Worm (Caenorhabditis elegans) whole organism, late embryonic: ENCODE measurements around the gene cash-1.

ENCODE experiments used
- C08G9.2 ChIP-seq: sonication (generic microtip); optimal IDR thresholded peaks from 2 replicates; lab custom pipeline; 2016; ENCODE audit warnings: mild to moderate bottlenecking, missing genetic modification characterization, moderate library complexity, missing compliant biosample characterization
- K09A11.1 ChIP-seq: sonication (generic microtip); optimal IDR thresholded peaks from 2 replicates; lab custom pipeline; 2017; ENCODE audit warnings: antibody characterized with exemption, mild to moderate bottlenecking, missing genetic modification characterization, missing compliant biosample characterization; ENCODE audit not compliant: insufficient read depth
- Y22D7AL.16 ChIP-seq: sonication (generic microtip); optimal IDR thresholded peaks from 2 replicates; lab custom pipeline; 2016; ENCODE audit warnings: missing genetic modification characterization, missing compliant biosample characterization
- ahr-1 ChIP-seq: sonication (generic microtip); optimal IDR thresholded peaks from 2 replicates; lab custom pipeline; 2016; ENCODE audit warnings: missing genetic modification characterization, missing compliant biosample characterization
- ama-1 ChIP-seq: fragments of 150-350 bp; optimal IDR thresholded peaks from 2 replicates; lab custom pipeline; 2014
- ceh-14 ChIP-seq: sonication (generic microtip); optimal IDR thresholded peaks from 2 replicates; lab custom pipeline; 2016; ENCODE audit warnings: missing genotype, missing genetic modification characterization, missing compliant biosample characterization
- ceh-18 ChIP-seq: sonication (generic microtip); optimal IDR thresholded peaks from 2 replicates; lab custom pipeline; 2016; ENCODE audit warnings: missing genetic modification characterization, missing compliant biosample characterization
- ceh-2 ChIP-seq: sonication (generic microtip); optimal IDR thresholded peaks from 2 replicates; lab custom pipeline; 2016; ENCODE audit warnings: missing genotype, missing genetic modification characterization, missing compliant biosample characterization
- ceh-22 ChIP-seq: sonication (generic microtip); optimal IDR thresholded peaks from 2 replicates; lab custom pipeline; 2017; ENCODE audit warnings: missing biosample characterization, missing genetic modification characterization
- ceh-24 ChIP-seq: sonication (generic microtip); optimal IDR thresholded peaks from 2 replicates; lab custom pipeline; 2016; ENCODE audit warnings: mild to moderate bottlenecking, missing genetic modification characterization, missing compliant biosample characterization
- ceh-31 ChIP-seq: sonication (generic microtip); optimal IDR thresholded peaks from 2 replicates; lab custom pipeline; 2016; ENCODE audit warnings: missing genetic modification characterization, missing compliant biosample characterization
- ceh-45 ChIP-seq: fragments of 200-800 bp; sonication (Bioruptor generic); IDR thresholded peaks from 2 replicates; pipeline ENCODE4 v1.3.6; 2022; ENCODE audit warnings: missing genetic modification reagents, missing genetic modification characterization, missing compliant biosample characterization
- ceh-9 ChIP-seq: sonication (generic microtip); optimal IDR thresholded peaks from 2 replicates; lab custom pipeline; 2016; ENCODE audit warnings: mild to moderate bottlenecking, missing genetic modification characterization, inconsistent platforms, missing compliant biosample characterization
- dmd-4 ChIP-seq: sonication (generic microtip); optimal IDR thresholded peaks from 2 replicates; lab custom pipeline; 2016; ENCODE audit warnings: borderline replicate concordance, missing genetic modification characterization, missing compliant biosample characterization
- elt-2 ChIP-seq: sonication (generic microtip); optimal IDR thresholded peaks from 2 replicates; lab custom pipeline; 2016; ENCODE audit warnings: missing genetic modification reagents, missing genetic modification characterization, missing compliant biosample characterization
- ets-4 ChIP-seq: sonication (generic microtip); optimal IDR thresholded peaks from 2 replicates; lab custom pipeline; 2016; ENCODE audit warnings: missing genetic modification characterization, missing compliant biosample characterization
- fax-1 ChIP-seq: sonication (generic microtip); optimal IDR thresholded peaks from 2 replicates; lab custom pipeline; 2016; ENCODE audit warnings: missing genotype, missing genetic modification characterization, missing compliant biosample characterization
- fkh-10 ChIP-seq: fragments of 150-350 bp; optimal IDR thresholded peaks from 2 replicates; lab custom pipeline; 2014; ENCODE audit warnings: missing biosample characterization, missing genetic modification reagents, missing genetic modification characterization
- hlh-13 ChIP-seq: fragments of 200-800 bp; sonication (Bioruptor generic); optimal IDR thresholded peaks from 2 replicates; lab custom pipeline; 2018; ENCODE audit warnings: mild to moderate bottlenecking, missing genetic modification characterization, missing compliant biosample characterization
- hlh-8 ChIP-seq: sonication (generic microtip); optimal IDR thresholded peaks from 2 replicates; lab custom pipeline; 2016; ENCODE audit warnings: missing genotype, missing genetic modification characterization, missing compliant biosample characterization
- lim-6 ChIP-seq: sonication (generic microtip); optimal IDR thresholded peaks from 2 replicates; lab custom pipeline; 2016; ENCODE audit warnings: missing genetic modification characterization, missing compliant biosample characterization
- madf-2 ChIP-seq: sonication (generic microtip); optimal IDR thresholded peaks from 2 replicates; lab custom pipeline; 2017; ENCODE audit warnings: missing genetic modification characterization, missing compliant biosample characterization
- nfya-1 ChIP-seq: sonication (generic microtip); optimal IDR thresholded peaks from 2 replicates; lab custom pipeline; 2017; ENCODE audit warnings: missing genetic modification characterization, mild to moderate bottlenecking, missing compliant biosample characterization, antibody characterized with exemption, moderate library complexity
- nhr-11 ChIP-seq: fragments of 150-350 bp; optimal IDR thresholded peaks from 2 replicates; lab custom pipeline; 2014; ENCODE audit warnings: missing biosample characterization, missing genetic modification characterization
- nhr-232 ChIP-seq: sonication (generic microtip); optimal IDR thresholded peaks from 2 replicates; lab custom pipeline; 2016; ENCODE audit warnings: missing genetic modification characterization, missing compliant biosample characterization
- odd-2 ChIP-seq: sonication (generic microtip); optimal IDR thresholded peaks from 2 replicates; lab custom pipeline; 2017; ENCODE audit warnings: antibody characterized with exemption, mild to moderate bottlenecking, missing genetic modification characterization, missing compliant biosample characterization
- pag-3 ChIP-seq: sonication (generic microtip); optimal IDR thresholded peaks from 2 replicates; lab custom pipeline; 2016; ENCODE audit warnings: missing compliant biosample characterization, missing genetic modification characterization, borderline replicate concordance
- pha-4 ChIP-seq: fragments of 150-350 bp; optimal IDR thresholded peaks from 2 replicates; lab custom pipeline; 2018; ENCODE audit warnings: missing biosample characterization, missing genetic modification reagents, missing genetic modification characterization
- pros-1 ChIP-seq: fragments of 150-350 bp; optimal IDR thresholded peaks from 2 replicates; lab custom pipeline; 2014; ENCODE audit warnings: missing biosample characterization, missing genetic modification reagents, missing genetic modification characterization
- ref-2 ChIP-seq: sonication (generic microtip); optimal IDR thresholded peaks from 2 replicates; lab custom pipeline; 2016; ENCODE audit warnings: missing genetic modification characterization, missing compliant biosample characterization
- rnt-1 ChIP-seq: sonication (generic microtip); optimal IDR thresholded peaks from 2 replicates; lab custom pipeline; 2016; ENCODE audit warnings: missing genetic modification characterization, missing compliant biosample characterization
- sdc-2 ChIP-seq: sonication (generic microtip); optimal IDR thresholded peaks from 2 replicates; lab custom pipeline; 2016; ENCODE audit warnings: missing genotype, missing genetic modification characterization, missing compliant biosample characterization
- sox-2 ChIP-seq: fragments of 200-800 bp; sonication (Bioruptor generic); IDR thresholded peaks from 2 replicates; pipeline ENCODE4 v1.3.6; 2022; ENCODE audit warnings: missing genetic modification reagents, missing genetic modification characterization, missing compliant biosample characterization
- sox-4 ChIP-seq: sonication (generic microtip); optimal IDR thresholded peaks from 2 replicates; lab custom pipeline; 2017; ENCODE audit warnings: mild to moderate bottlenecking, missing genetic modification characterization, inconsistent platforms, missing compliant biosample characterization
- syd-9 ChIP-seq: sonication (generic microtip); optimal IDR thresholded peaks from 2 replicates; lab custom pipeline; 2016; ENCODE audit warnings: mild to moderate bottlenecking, missing genetic modification characterization, moderate library complexity, missing compliant biosample characterization
- tbx-2 ChIP-seq: sonication (generic microtip); optimal IDR thresholded peaks from 2 replicates; lab custom pipeline; 2016; ENCODE audit warnings: missing genetic modification characterization, missing compliant biosample characterization
- tbx-7 ChIP-seq: sonication (generic microtip); optimal IDR thresholded peaks from 2 replicates; lab custom pipeline; 2016; ENCODE audit warnings: missing genotype, missing genetic modification characterization, missing compliant biosample characterization
- ttx-3 ChIP-seq: sonication (generic microtip); optimal IDR thresholded peaks from 2 replicates; lab custom pipeline; 2016; ENCODE audit warnings: missing genetic modification reagents, missing genetic modification characterization, missing compliant biosample characterization
- unc-42 ChIP-seq: sonication (generic microtip); optimal IDR thresholded peaks from 2 replicates; lab custom pipeline; 2016; ENCODE audit warnings: missing genotype, missing genetic modification characterization, missing compliant biosample characterization
- unc-55 ChIP-seq: sonication (generic microtip); optimal IDR thresholded peaks from 2 replicates; lab custom pipeline; 2017; ENCODE audit warnings: missing biosample characterization, missing genetic modification reagents, missing genetic modification characterization
- zip-5 ChIP-seq: sonication (generic microtip); optimal IDR thresholded peaks from 2 replicates; lab custom pipeline; 2016; ENCODE audit warnings: missing genetic modification characterization, missing compliant biosample characterization

Gene cash-1

ce11 chrV:10319434-10319833, 42.6 kb upstream of the cash-1 start, which contains the start of gene B0024.11:
B0024.11 (minus strand) TSS chrV:10319534.
- no peak for TF ChIP-seq tbx-7 (tag; lab: Kevin White, UChicago)
- TF ChIP-seq ceh-14 (tag; lab: Kevin White, UChicago), result no peak
- no peak for TF ChIP-seq fkh-10 (GFP tag; lab: Kevin White, UChicago)
- no peak for TF ChIP-seq ceh-9 (tag; lab: Kevin White, UChicago)
- no peak for TF ChIP-seq K09A11.1 (tag; lab: Kevin White, UChicago)
- no peak for TF ChIP-seq madf-2
- no peak for TF ChIP-seq pha-4
- TF ChIP-seq nhr-232 (tag; lab: Kevin White, UChicago), result no peak

- peak; percentile 89 for TF ChIP-seq ceh-31 (tag; lab: Kevin White, UChicago)
- no peak for TF ChIP-seq dmd-4 (tag; lab: Kevin White, UChicago)
- no peak for TF ChIP-seq pha-4
- peak; percentile 60 for TF ChIP-seq tbx-7 (tag; lab: Kevin White, UChicago)
- peak; percentile 54 for TF ChIP-seq unc-42 (tag; lab: Kevin White, UChicago)
- TF ChIP-seq hlh-13 (GFP tag; lab: Kevin White, UChicago), result no peak
- TF ChIP-seq ceh-22 (tag; lab: Kevin White, UChicago), result no peak
- TF ChIP-seq ceh-24 (tag; lab: Kevin White, UChicago), result no peak
- no peak for TF ChIP-seq ceh-14 (tag; lab: Kevin White, UChicago)
- TF ChIP-seq nhr-11 (tag; lab: Kevin White, UChicago), result no peak
- TF ChIP-seq ets-4, result peak; percentile 22
- TF ChIP-seq unc-55 (GFP tag; lab: Kevin White, UChicago), result no peak
- peak; percentile 63 for TF ChIP-seq tbx-2 (tag; lab: Kevin White, UChicago)
- peak; percentile 82 for TF ChIP-seq C08G9.2 (tag; lab: Kevin White, UChicago)
- no peak for TF ChIP-seq rnt-1
- no peak for TF ChIP-seq elt-2 (tag; lab: Kevin White, UChicago)
- peak; percentile 76 for TF ChIP-seq ceh-2 (tag; lab: Kevin White, UChicago)
- TF ChIP-seq fax-1 (tag; lab: Kevin White, UChicago), result no peak
- no peak for TF ChIP-seq pag-3 (tag; lab: Kevin White, UChicago)
- no peak for TF ChIP-seq ama-1 (lab: Kevin White, UChicago)
- TF ChIP-seq zip-5 (tag; lab: Kevin White, UChicago), result peak; percentile 66
- no peak for TF ChIP-seq ahr-1 (tag; lab: Kevin White, UChicago)
- no peak for TF ChIP-seq syd-9 (tag; lab: Kevin White, UChicago)
- peak; percentile 2 for TF ChIP-seq lim-6 (tag; lab: Kevin White, UChicago)
- TF ChIP-seq nfya-1, result no peak
Observed at ce11 chrV:10320101-10320761, 41.8 kb upstream of the cash-1 start, which contains the start of the genes gna-1 and B0024.13. gna-1 (minus strand) TSS chrV:10320151. B0024.13 (plus strand) TSS chrV:10320711.

- TF ChIP-seq ceh-2 (tag; lab: Kevin White, UChicago) (no peak), ref-2 (tag; lab: Kevin White, UChicago) (no peak), sox-4 (tag; lab: Kevin White, UChicago) (no peak), ahr-1 (tag; lab: Kevin White, UChicago) (no peak), ceh-45 (GFP tag; lab: Robert Waterston, UW) (no peak), odd-2 (tag; lab: Kevin White, UChicago) (no peak), pros-1 (tag; lab: Kevin White, UChicago) (no peak), nhr-11 (tag; lab: Kevin White, UChicago) (no peak), ceh-18 (tag; lab: Kevin White, UChicago) (no peak), hlh-8 (tag; lab: Kevin White, UChicago) (no peak), sox-2 (no peak), sdc-2 (tag; lab: Kevin White, UChicago) (no peak), ttx-3 (tag; lab: Kevin White, UChicago) (no peak), Y22D7AL.16 (tag; lab: Kevin White, UChicago) (no peak), unc-55 (GFP tag; lab: Kevin White, UChicago) (no peak), nfya-1 (no peak)
Observed at ce11 chrV:10323537-10323936, 38.5 kb upstream of the cash-1 start.
